Fruit fly (Drosophila melanogaster): ENCODE results near the gene Acbp4.

Gene Acbp4

DNA sequence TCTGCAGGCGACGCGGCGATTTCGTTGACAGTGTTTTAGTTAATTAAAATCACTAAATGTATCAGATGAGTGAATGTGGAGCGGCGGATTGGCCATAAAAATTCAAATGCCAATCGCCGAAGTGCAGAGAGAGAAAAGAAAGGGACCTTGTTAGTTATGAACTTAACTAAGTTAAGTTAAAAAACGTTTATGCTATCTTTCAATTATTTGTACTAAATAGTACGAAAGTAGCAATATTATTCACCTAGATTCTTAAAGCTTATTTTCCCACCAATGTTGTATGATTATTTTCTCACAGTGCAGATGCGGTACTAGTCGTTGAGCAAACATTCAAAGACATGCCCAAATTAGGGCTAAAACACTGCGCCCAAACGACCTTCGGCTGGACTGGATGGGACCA is 37.3 kb downstream of the Acbp4 start (continued):
- TF ChIP-seq CG12299 (tag; optimal IDR thresholded peaks at IDR 0.05) (no peak), fd64A (GFP tag; optimal IDR thresholded peaks at IDR 0.05) (no peak), Bgb (GFP tag; IDR thresholded peaks at IDR 0.05; ENCODE audit: partially characterized antibody) (no peak), tin (GFP tag; optimal IDR thresholded peaks at IDR 0.05) (peak; percentile 56), Dbx (GFP tag; IDR thresholded peaks at IDR 0.05) (no peak), CG30403 (GFP tag; optimal IDR thresholded peaks at IDR 0.05) (peak; percentile 60), ken (GFP tag; IDR thresholded peaks at IDR 0.05) (peak; percentile 39; the same call in 1 of the 3 replicates), CG4328 (GFP tag; optimal IDR thresholded peaks at IDR 0.05) (no peak), Mrtf (GFP tag; IDR thresholded peaks at IDR 0.05) (peak; percentile 69; the same call in 1 of the 3 replicates), D (optimal IDR thresholded peaks at IDR 0.05) (no peak), D (GFP tag; optimal IDR thresholded peaks at IDR 0.05) (peak; percentile 37), Dip2 (GFP tag; IDR thresholded peaks at IDR 0.05) (no peak), ems (GFP tag; optimal IDR thresholded peaks at IDR 0.05) (peak; percentile 62), CG3163 (GFP tag; optimal IDR thresholded peaks at IDR 0.05) (peak; percentile 16), lilli (GFP tag; optimal IDR thresholded peaks at IDR 0.05) (peak; percentile 29), CG1233 (GFP tag; optimal IDR thresholded peaks at IDR 0.05) (peak; percentile 33), insv (GFP tag; optimal IDR thresholded peaks at IDR 0.05) (no peak), br (optimal IDR thresholded peaks at IDR 0.05) (no peak), CG2889 (GFP tag; IDR thresholded peaks at IDR 0.05) (no peak), sima (GFP tag; optimal IDR thresholded peaks at IDR 0.05) (no peak), CG10267 (tag; optimal IDR thresholded peaks at IDR 0.05) (peak; percentile 41), CHES-1-like (GFP tag; optimal IDR thresholded peaks at IDR 0.05) (no peak), pita (GFP tag; optimal IDR thresholded peaks at IDR 0.05) (no peak), Abd-B (GFP tag; optimal IDR thresholded peaks at IDR 0.05) (peak; percentile 74), Ravus (GFP tag; IDR thresholded peaks at IDR 0.05) (no peak; the same call in 1 of the 2 replicates), Xrp1 (GFP tag; IDR thresholded peaks at IDR 0.05) (peak; percentile 76), CG7928 (GFP tag; optimal IDR thresholded peaks at IDR 0.05) (no peak), CrebB (tag; optimal IDR thresholded peaks at IDR 0.05) (no peak), repo (GFP tag; optimal IDR thresholded peaks at IDR 0.05) (peak; percentile 41), ERR (GFP tag; optimal IDR thresholded peaks at IDR 0.05) (peak; percentile 25), CG18599 (GFP tag; optimal IDR thresholded peaks at IDR 0.05) (peak; percentile 69), CG11723 (GFP tag; optimal IDR thresholded peaks at IDR 0.05) (no peak), onecut (GFP tag; IDR thresholded peaks at IDR 0.05) (peak; percentile 59), CG34224 (GFP tag; IDR thresholded peaks at IDR 0.05; ENCODE audit: partially characterized antibody) (no peak), fd3F (GFP tag; optimal IDR thresholded peaks at IDR 0.05) (peak; percentile 9), hbn (GFP tag; IDR thresholded peaks at IDR 0.05; ENCODE audit: partially characterized antibody) (no peak), CG15479 (GFP tag; optimal IDR thresholded peaks at IDR 0.05) (no peak), D19B (GFP tag; optimal IDR thresholded peaks at IDR 0.05) (no peak), CG6689 (GFP tag; IDR thresholded peaks at IDR 0.05) (peak; percentile 78), slou (GFP tag; optimal IDR thresholded peaks at IDR 0.05) (no peak), Elba2 (GFP tag; optimal IDR thresholded peaks at IDR 0.05) (no peak), Opbp (GFP tag; IDR thresholded peaks at IDR 0.05; ENCODE audit: partially characterized antibody) (no peak), Dp (GFP tag; optimal IDR thresholded peaks at IDR 0.05) (no peak), CG17568 (GFP tag; optimal IDR thresholded peaks at IDR 0.05) (no peak), unpg (GFP tag; optimal IDR thresholded peaks at IDR 0.05) (peak; percentile 72), ranshi (GFP tag; IDR thresholded peaks at IDR 0.05) (peak; percentile 58; the same call in 1 of the 2 replicates), HmgZ (tag; optimal IDR thresholded peaks at IDR 0.05) (no peak), CG8281 (tag; optimal IDR thresholded peaks at IDR 0.05) (no peak), dysf (GFP tag; IDR thresholded peaks at IDR 0.05) (peak; percentile 86), hkb (optimal IDR thresholded peaks at IDR 0.05) (no peak), hkb (GFP tag; IDR thresholded peaks at IDR 0.05) (peak; percentile 78), Optix (GFP tag; IDR thresholded peaks at IDR 0.05) (peak; percentile 56; the same call in 2 of the 3 replicates)

All from whole organism, embryonic.